Fruit fly (Drosophila melanogaster): Measurements from ENCODE around the gene CG6204.

- TF ChIP-seq CG8478 (optimal IDR thresholded peaks at IDR 0.05): no peak
- TF ChIP-seq CTCF (optimal IDR thresholded peaks at IDR 0.05): no peak
Measured at dm6 chr3R:24148838-24149237, 44.8 kb upstream of the CG6204 start, which contains the start of gene Slimp.

Data from S2 (cell line).